Worm (Caenorhabditis elegans) whole organism, midembryonic: ENCODE results near the gene F54C4.4.

Experiments used
- klf-2 ChIP-seq: fragments of 200-800 bp; sonication (Bioruptor generic); conservative IDR thresholded peaks from 2 replicates; pipeline ENCODE4 v1.3.6; 2022; ENCODE audit warnings: missing genetic modification reagents, missing genetic modification characterization, missing compliant biosample characterization
- med-1 ChIP-seq: sonication (generic microtip); optimal IDR thresholded peaks from 2 replicates; lab custom pipeline; 2017; ENCODE audit warnings: missing genetic modification characterization, mild to moderate bottlenecking, missing compliant biosample characterization, antibody characterized with exemption, missing genetic modification reagents; ENCODE audit not compliant: insufficient read depth
- ref-1 ChIP-seq: fragments of 200-800 bp; sonication (Bioruptor generic); conservative IDR thresholded peaks from 2 replicates; pipeline ENCODE4 v1.3.6; 2022; ENCODE audit warnings: missing genetic modification reagents, missing genetic modification characterization, missing compliant biosample characterization

ce11 chrIII:67025-67424 is 20.2 kb downstream of the F54C4.4 start:
- TF ChIP-seq klf-2, result no peak
- no peak for TF ChIP-seq ref-1
- no peak for TF ChIP-seq med-1
